Worm (Caenorhabditis elegans) whole organism, L1 larva: Measurements from ENCODE around the gene dpy-6.

Experiments
- ceh-8 ChIP-seq: fragments of 200-800 bp; sonication (Bioruptor generic); optimal IDR thresholded peaks from 2 replicates; lab custom pipeline; 2018; ENCODE audit warnings: mild to moderate bottlenecking, missing genetic modification characterization, moderate library complexity, missing compliant biosample characterization
- ceh-88 ChIP-seq: fragments of 200-800 bp; sonication (Bioruptor generic); IDR thresholded peaks from 2 replicates; pipeline ENCODE4 v1.3.6; 2022; ENCODE audit warnings: missing genetic modification characterization, missing compliant biosample characterization
- lin-39 ChIP-seq: fragments of 150-350 bp; optimal IDR thresholded peaks from 2 replicates; lab custom pipeline; 2014; ENCODE audit warnings: missing biosample characterization, missing genetic modification reagents, missing genetic modification characterization
- nhr-11 ChIP-seq: fragments of 150-350 bp; optimal IDR thresholded peaks from 2 replicates; lab custom pipeline; 2014; ENCODE audit warnings: missing biosample characterization, missing genetic modification characterization
- nhr-28 ChIP-seq: fragments of 150-350 bp; optimal IDR thresholded peaks from 2 replicates; lab custom pipeline; 2014; ENCODE audit warnings: missing biosample characterization, missing genetic modification characterization
- nhr-76 ChIP-seq: sonication (generic microtip); optimal IDR thresholded peaks from 2 replicates; lab custom pipeline; 2017; ENCODE audit warnings: missing biosample characterization, missing genetic modification characterization
- nhr-77 ChIP-seq: fragments of 150-350 bp; optimal IDR thresholded peaks from 2 replicates; lab custom pipeline; 2014; ENCODE audit warnings: missing biosample characterization, missing genetic modification characterization
- pag-3 ChIP-seq: sonication (generic microtip); optimal IDR thresholded peaks from 2 replicates; lab custom pipeline; 2017; ENCODE audit warnings: missing genetic modification characterization, mild to moderate bottlenecking, missing compliant biosample characterization, antibody characterized with exemption, borderline replicate concordance; ENCODE audit not compliant: insufficient read depth
- pqm-1 ChIP-seq: sonication (generic microtip); optimal IDR thresholded peaks from 3 replicates; lab custom pipeline; 2017; ENCODE audit warnings: missing biosample characterization, missing genetic modification characterization
- unc-62 ChIP-seq: fragments of 150-350 bp; optimal IDR thresholded peaks from 2 replicates; lab custom pipeline; 2014; ENCODE audit warnings: missing biosample characterization, missing genetic modification reagents, missing genetic modification characterization
- zip-4 ChIP-seq: fragments of 200-800 bp; sonication (Bioruptor generic); optimal IDR thresholded peaks from 2 replicates; lab custom pipeline; 2018; ENCODE audit warnings: mild to moderate bottlenecking, missing genetic modification characterization, moderate library complexity, missing compliant biosample characterization
- ztf-11 ChIP-seq, 2 experiments: sonication (generic microtip); optimal IDR thresholded peaks; 2 replicates each; lab custom pipeline; 2016 to 2017; ENCODE audit warnings: missing genetic modification characterization in 2 of 2, missing biosample characterization in 1 of 2, missing compliant biosample characterization in 1 of 2

DNA sequence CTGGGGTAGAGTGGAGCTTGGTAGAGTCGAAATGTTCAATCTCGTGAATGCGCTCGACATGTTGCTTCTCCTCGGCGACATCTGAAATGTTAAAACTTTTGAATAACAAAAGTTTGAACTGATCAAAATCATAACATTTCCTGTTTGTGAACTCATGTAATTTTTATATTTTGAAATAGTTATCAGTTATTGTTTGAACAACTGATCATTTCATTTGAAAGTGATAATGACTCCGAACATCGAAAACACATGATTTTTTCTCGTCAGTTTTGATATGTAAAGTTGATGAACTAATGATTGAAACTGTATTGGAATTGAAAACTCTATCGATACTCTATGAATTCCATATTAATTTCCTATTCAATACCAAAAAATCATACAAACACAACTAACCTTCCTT lies 32.2 kb downstream of the dpy-6 start:
- TF ChIP-seq ceh-88 (GFP tag; lab: Robert Waterston, UW), result no peak
- no peak for TF ChIP-seq nhr-11 (tag; lab: Kevin White, UChicago)
- TF ChIP-seq ztf-11 (tag; optimal IDR thresholded peaks at IDR 0.05; lab: Kevin White, UChicago), result no peak
- no peak for TF ChIP-seq ceh-8 (GFP tag; lab: Kevin White, UChicago)
- TF ChIP-seq lin-39, result no peak
- TF ChIP-seq pag-3, result no peak
- no peak for TF ChIP-seq zip-4 (GFP tag; lab: Kevin White, UChicago)
- TF ChIP-seq nhr-77 (tag; lab: Kevin White, UChicago), result no peak
- no peak for TF ChIP-seq unc-62
- no peak for TF ChIP-seq nhr-76
- no peak for TF ChIP-seq nhr-28 (tag; lab: Kevin White, UChicago)
- no peak for TF ChIP-seq pqm-1 (tag; lab: Kevin White, UChicago)
